Worm (Caenorhabditis elegans): ENCODE data around the gene fbxc-51.

DNA sequence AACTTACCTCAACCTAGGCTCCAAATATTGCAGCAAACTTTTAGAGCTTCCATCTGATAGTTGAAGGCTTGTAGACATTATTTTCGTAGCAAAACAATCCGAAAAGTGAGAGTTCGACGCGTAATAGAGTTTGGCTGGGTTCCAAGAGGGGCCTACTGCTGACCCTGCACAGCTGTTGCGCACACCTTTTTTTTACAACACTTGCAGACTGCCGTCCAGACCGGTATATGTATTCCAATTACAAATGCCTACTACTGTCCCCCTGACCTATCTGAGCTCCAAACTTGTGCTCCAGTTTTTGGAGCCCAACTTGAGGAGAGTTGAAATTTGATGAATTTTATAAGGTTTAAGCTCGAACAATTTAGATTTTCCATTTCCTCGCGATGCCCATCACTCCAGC lies 40.9 kb downstream of the fbxc-51 start, which contains the start of the genes fbxc-24 and fbxc-27:
- TF ChIP-seq ceh-63 (GFP tag; optimal IDR thresholded peaks at IDR 0.05) (no peak), jun-1 (tag; optimal IDR thresholded peaks at IDR 0.05) (no peak), egl-27 (tag; optimal IDR thresholded peaks at IDR 0.05) (no peak), dpl-1 (GFP tag; optimal IDR thresholded peaks at IDR 0.05) (no peak), snpc-4 (tag; optimal IDR thresholded peaks at IDR 0.05) (no peak)

Data from whole organism, L1 larva.